Fruit fly (Drosophila melanogaster) S2 (cell line): ENCODE data around the gene CG10510.
A peak's percentile ranks its signal among the peaks of the same experiment; 100 is the strongest.

Experiments
- CG8478 ChIP-seq: fragments of >200 bp; optimal IDR thresholded peaks from 2 replicates; lab custom pipeline; 2018
- CTCF ChIP-seq, 2 experiments: fragments of >200 bp; optimal IDR thresholded peaks; 2 replicates each; lab custom pipeline; 2018

The CG10510 gene

DNA sequence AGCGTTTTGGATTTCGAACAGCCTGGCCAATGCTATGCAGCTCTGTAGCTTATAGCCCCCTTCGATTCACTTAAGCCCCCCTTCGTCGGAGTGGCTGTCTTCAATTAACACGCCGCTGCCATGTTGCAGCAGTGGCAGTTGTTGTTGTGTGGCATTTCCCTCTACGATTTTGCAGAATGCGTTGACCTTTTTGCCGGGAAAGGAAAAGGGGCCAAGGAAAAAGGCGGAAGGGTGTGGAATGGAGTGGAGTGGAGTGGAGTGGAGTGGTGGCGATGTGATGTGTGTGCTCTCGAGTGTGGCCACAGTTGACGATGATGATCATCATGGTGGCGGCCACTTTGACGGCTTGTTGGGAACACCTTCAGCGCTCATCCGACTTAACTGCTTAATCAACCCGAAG is 28.5 kb upstream of the CG10510 start:
- TF ChIP-seq CTCF (optimal IDR thresholded peaks at IDR 0.05; lab: Kevin White, UChicago) (no peak), CG8478 (lab: Kevin White, UChicago) (no peak)

DNA sequence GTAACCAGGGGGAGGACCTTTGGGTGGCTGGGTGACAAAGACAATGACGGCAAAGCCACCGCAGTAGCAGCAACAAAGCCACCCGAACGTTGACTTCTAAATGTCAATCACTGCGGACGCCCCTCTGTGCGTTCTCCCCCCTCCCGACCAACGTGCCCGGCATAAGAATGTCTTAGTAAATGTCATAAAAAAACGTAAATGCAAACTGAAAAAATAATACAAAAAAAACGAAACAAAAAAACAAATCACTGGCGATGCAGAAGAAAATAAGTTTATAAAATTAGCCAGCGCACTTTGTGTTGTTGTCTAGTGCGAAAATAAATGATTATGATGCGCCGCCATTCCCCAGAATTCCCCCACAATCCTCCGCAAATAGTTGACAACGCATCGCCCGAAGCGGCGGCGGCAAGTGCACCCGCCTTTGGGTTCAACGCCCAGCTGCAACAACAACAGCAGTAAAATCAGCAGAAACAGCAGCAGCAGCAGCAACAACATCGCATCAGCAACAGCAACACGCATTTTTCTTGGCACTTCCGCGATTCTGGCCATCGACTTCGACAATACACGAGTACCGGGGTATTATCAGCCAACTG is 27.2 kb upstream of the CG10510 start:
- TF ChIP-seq CTCF (optimal IDR thresholded peaks at IDR 0.05; lab: Kevin White, UChicago) (no peak), CG8478 (lab: Kevin White, UChicago) (no peak)

DNA sequence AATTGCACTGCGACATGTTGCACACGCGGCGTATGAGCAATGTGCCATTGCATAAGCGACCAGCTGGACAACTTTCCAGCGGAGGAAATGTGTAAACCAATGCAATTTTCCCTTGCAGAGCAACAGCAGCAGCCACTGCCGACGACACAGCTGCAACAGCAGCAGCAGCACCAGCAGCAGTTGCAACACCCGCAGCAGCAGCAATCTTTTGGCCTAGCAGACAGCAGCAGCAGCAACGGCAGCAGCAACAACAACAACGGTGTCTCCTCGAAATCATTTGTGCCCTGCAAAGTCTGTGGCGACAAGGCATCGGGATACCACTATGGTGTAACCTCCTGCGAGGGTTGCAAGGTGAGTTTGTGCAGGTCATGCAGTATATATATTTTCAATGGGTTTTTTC is 20.9 kb upstream of the CG10510 start:
- TF ChIP-seq CG8478 (lab: Kevin White, UChicago) = no peak
- TF ChIP-seq CTCF (optimal IDR thresholded peaks at IDR 0.05; lab: Kevin White, UChicago) = no peak

DNA sequence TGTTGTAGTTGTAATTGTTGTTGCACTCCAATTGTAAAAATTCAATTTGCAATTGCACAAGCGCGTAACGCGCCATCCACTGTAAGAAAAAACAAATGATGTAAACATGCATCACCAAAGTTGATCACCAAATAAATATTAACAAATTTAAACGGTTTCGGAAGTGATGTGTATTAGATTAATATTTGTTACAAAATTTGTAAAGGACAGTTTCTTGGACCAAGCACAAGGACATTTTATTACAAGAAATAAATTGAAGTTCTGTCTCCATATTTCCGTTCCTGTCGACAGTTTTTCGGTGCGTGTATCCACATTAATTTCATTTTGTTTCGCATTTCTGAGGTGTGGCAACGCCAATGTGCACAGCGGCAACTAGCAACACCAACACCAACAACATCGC is 19.9 kb upstream of the CG10510 start:
- no peak for TF ChIP-seq CTCF (optimal IDR thresholded peaks at IDR 0.05; lab: Kevin White, UChicago)
- TF ChIP-seq CG8478 (lab: Kevin White, UChicago) = no peak

DNA sequence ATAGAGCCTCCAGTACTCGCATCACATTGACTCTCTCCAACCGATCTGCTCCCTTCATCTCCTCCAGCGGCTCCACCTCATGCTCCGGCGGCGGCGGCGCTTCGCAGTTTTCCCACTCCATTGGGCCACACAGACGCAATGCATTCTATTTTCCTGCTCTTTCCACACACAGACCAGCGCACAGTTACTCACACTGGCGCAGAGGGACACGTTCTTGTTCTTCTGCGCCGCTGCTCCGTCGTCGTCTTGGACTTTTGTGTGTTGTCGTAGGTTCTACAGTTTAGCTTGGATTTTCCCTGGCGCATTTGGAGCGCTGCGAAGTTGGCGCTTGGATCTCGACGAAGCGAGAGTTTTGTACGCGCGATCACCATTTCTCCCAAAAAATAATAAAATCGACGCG is 16.4 kb upstream of the CG10510 start, which contains the start of gene Eip78C:
TSS of gene Eip78C (plus strand) at position 301 of the 400 bp plus-strand sequence.
- TF ChIP-seq CTCF (optimal IDR thresholded peaks at IDR 0.05; lab: Kevin White, UChicago) = no peak

DNA sequence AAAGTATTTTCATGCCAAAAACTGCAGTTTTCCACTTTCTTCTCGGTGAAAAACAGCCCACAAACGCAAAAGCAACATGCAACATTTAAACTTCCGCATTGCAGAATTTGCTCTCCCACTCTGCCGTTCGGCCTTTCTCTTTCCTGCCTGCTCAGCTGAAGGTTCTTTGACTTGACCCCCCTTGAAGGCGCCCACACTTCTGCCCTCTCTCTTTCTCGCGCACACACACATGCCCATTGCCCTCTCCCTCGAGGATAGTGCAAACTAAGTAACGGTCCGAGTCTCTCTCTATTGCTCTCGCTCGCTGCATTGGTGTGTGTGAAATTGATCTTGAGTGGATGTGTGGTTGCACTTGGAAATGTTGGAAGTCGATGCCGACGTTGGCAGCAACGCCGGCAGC is 15.8 kb upstream of the CG10510 start:
- no peak for TF ChIP-seq CG8478 (lab: Kevin White, UChicago)
- no peak for TF ChIP-seq CTCF (optimal IDR thresholded peaks at IDR 0.05; lab: Kevin White, UChicago)

DNA sequence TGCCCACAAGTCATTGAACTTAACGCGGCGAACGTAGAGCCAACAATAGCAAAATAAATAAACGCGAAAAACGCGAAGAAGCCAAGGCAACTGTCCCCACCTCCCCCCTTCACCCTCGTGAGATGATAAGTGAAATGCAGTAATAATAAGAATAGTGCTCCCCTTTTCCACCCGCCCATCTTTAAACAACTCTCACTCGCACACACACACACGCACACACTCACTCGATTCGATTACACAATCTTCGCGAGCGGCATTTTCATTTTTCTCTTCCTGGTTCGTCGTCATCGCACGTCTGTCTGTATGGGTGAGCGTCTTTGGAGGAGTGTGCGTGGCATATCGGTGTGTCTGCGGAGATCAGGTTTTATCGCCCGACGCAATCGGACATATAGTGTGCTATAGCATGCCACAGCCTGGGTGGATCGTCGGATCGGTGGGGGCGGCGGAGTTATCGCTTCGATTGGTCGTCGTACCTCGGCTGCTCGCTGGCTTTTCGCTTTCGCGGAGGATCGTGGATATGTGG is 14.9 kb upstream of the CG10510 start:
- TF ChIP-seq CG8478 (lab: Kevin White, UChicago) = no peak
- TF ChIP-seq CTCF (optimal IDR thresholded peaks at IDR 0.05; lab: Kevin White, UChicago) = no peak

DNA sequence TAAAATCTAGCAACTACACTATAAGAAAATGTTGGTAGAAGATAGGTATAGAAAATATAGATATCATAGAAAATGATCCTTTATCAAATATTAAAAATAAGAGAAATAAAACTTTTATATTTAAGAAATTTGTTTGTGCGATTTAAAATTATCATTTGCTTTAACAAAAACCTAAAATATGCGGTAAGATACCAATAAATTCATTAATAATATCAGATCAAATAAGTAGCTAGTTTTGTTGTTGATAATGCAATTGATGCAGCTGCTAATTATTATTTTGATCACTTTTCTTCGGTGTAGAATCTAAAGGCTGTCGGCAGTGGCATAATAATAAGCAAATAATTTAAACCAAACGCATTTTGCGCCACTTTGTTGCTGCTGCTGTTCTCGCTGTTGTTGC is 14.4 kb upstream of the CG10510 start:
- TF ChIP-seq CTCF (optimal IDR thresholded peaks at IDR 0.05; lab: Kevin White, UChicago) (no peak), CG8478 (lab: Kevin White, UChicago) (no peak)

DNA sequence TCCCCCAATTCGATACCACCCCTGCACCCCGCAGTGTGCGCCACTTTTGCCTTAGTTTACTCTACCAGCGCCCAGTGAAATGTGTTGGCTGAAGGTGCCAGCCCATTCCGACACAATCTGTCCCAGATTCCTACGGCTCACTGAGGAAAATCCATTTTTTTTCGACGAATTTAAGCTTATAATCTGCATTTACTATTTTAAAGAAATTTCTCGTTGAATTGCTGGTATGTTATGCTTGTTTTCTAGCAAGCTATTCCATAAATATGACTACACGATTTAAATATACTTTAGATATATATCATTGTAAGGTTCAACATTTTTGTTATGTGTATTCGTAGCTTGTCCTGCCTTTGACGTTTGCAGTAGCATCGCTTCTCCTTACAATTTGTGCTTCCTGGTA is 13.4 kb upstream of the CG10510 start:
- TF ChIP-seq CG8478 (lab: Kevin White, UChicago) = no peak
- no peak for TF ChIP-seq CTCF (optimal IDR thresholded peaks at IDR 0.05; lab: Kevin White, UChicago)

DNA sequence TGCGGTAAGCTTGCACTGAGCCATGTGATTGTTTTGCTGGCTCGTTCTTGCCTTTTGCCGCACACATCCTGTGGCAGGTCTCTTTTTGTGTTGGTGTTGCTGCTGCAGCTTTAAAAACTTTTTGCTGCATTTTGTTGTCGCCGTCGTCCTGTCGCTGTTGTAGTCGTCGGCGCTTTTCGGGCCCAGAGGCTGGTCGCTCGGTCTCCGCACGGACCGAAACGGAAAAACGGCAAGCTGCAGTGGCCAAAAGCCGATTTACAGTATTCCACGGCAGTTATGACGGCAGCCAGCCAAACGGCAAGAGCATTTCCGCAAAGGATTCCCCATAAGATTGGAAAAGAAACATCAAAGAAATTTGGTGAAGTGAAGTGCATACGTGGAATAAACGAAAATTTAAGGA is 10.2 kb upstream of the CG10510 start, which contains the start of gene CG43219:
TSS of gene CG43219 (plus strand) at position 301 of the 400 bp plus-strand sequence.
- TF ChIP-seq CG8478 (lab: Kevin White, UChicago) (no peak), CTCF (optimal IDR thresholded peaks at IDR 0.05; lab: Kevin White, UChicago) (no peak)

DNA sequence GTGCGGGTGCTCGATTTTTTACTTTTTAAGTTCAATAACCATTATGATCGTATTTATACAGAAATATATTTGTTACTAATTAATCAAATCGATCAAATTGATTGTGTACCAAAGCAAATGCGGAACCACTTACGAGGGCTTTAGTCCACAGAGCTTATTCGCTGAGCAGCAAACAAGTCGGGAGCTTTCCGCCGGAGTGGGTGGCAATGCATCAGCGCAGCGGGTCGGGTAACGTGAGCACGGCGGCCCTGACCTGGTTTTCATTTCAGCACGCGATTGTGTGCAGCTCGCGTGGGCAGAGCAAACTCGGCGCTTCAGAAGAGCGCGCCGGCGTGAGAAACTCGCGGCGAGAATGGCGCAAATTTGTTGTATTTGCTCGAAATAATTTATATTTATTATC is 9.3 kb upstream of the CG10510 start:
- TF ChIP-seq CG8478 (lab: Kevin White, UChicago) = no peak
- TF ChIP-seq CTCF (optimal IDR thresholded peaks at IDR 0.05; lab: Kevin White, UChicago) = no peak

DNA sequence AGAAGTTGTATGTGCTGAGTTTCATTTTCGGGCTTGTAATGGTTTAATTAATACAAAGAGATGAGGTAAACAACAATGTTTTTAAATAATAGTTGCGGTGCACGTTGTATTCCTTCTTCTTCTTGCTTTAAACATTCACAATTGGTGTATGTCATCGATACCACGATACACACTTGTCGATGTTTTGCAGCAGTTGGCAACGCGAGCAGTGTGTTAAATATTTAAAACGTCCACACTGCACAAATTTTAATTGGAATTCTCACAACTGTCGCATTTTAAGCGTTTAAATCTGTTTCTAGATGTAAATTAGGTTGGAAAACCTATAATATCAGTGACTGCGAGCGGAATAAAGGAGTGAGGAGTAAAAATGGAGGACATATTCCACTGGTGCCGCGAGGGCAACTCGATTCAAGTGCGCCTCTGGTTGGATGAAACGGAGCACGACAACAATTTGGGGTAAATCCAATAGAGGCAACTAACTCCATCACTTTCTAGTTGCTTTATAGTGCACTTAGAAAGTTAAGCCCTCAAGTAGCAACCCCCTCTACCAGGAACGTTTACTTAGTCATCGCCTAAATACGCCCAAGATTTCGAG is 6.9 kb upstream of the CG10510 start, which contains the start of the genes Trmt112 and Ilk:
TSS of gene Trmt112 (minus strand) at position 143 of the 595 bp plus-strand sequence.
TSS of gene Ilk (plus strand) at position 205 of the 595 bp plus-strand sequence.
- TF ChIP-seq CTCF (optimal IDR thresholded peaks at IDR 0.05; lab: Kevin White, UChicago) (peak in 1 of 2 experiments; percentile 4), CG8478 (lab: Kevin White, UChicago) (no peak)

DNA sequence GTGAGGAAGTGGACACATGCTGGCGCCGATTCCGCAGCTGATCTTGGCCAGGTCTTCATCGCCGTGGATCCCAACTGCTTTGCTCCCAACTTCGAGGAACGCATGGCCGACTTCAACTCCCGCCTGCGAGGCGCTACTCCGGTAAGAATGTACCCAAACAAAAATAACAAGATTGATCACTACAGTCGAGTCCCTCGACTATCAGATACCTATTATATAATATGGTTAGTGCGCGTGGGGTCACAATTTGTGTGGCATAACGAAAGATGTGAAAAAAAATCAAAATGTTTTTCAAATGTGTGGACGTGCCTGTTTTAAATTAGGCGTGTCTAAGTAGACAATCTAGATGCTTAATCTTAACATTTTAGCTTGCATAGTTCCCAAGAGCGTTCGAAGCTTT is 3.4 kb downstream of the CG10510 start:
- TF ChIP-seq CG8478 (lab: Kevin White, UChicago) = no peak

DNA sequence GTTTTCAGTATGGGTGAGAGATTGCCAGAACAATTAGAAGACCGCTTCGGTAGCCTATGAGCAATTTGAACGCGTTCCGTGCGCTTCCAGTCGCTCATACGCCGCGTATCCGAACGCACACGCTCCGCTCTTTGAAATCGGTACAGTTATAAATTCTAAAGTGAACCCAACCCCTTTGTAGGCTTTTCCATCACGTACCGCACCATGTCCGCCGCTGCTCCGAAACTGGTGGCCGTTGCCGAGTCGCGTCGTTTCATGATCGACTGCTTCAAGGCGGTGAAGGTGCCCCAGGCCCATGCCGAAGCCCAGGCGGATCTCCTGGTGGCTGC is 4.4 kb downstream of the CG10510 start:
- TF ChIP-seq CG8478 (lab: Kevin White, UChicago) = no peak

DNA sequence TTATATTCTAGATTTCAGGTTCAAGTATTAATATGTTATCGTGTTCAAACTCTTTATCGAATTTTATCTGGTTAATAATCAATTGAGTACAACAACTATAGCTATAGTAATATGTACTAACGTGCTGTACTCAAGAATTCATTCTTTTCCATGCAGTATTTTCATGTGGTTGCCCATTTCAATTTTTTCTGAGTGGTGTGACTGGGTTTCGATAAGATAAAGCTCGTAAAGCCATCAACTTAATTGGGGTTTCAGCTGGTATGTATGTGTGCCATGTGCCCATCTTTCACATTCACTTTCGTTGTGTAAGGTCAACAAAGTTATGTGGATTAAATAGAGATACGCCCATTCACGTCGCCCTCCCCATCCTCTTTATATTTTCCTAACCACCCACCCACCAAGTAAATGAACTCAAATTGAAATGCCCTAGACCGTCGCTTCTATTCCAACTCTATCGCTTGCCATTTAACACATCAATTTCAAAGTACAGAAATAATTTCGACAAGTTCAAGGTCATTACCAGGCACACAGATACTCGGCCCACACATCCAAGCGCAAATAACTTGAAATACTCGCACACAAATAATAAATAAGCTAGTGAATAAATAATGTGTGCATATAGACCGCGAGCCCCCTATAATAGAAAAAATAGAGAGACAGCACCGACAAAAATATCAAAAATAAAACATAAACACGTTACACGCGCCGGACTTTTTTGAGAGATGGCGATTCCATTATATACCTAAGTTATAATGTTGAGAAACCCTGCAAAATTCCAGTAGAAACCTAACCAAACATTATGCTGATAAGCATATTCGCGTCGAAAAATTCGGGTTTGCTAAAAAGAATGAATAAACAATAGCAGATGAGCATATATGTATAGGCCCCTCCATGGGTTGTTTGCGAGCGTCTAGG is 5.0 kb downstream of the CG10510 start:
- TF ChIP-seq CTCF (optimal IDR thresholded peaks at IDR 0.05; lab: Kevin White, UChicago) (no peak), CG8478 (lab: Kevin White, UChicago) (no peak)
